Worm (Caenorhabditis elegans) whole organism, mixed stage, embryonic: ENCODE measurements around the gene fbxa-50.

ENCODE experiments used
- ces-1 ChIP-seq: fragments of 150-350 bp; optimal IDR thresholded peaks from 2 replicates; lab custom pipeline; 2014; ENCODE audit warnings: missing biosample characterization, missing genetic modification reagents, missing genetic modification characterization
- drap-1 ChIP-seq: fragments of 200-800 bp; sonication (Bioruptor generic); optimal IDR thresholded peaks from 3 replicates; lab custom pipeline; 2018; ENCODE audit warnings: mild to moderate bottlenecking, missing genetic modification characterization, missing compliant biosample characterization
- elt-3 ChIP-seq: fragments of 150-350 bp; optimal IDR thresholded peaks from 2 replicates; lab custom pipeline; 2014; ENCODE audit warnings: missing biosample characterization, missing genetic modification characterization
- lin-13 ChIP-seq: fragments of 150-350 bp; optimal IDR thresholded peaks from 2 replicates; lab custom pipeline; 2014; ENCODE audit warnings: missing biosample characterization, missing genetic modification characterization
- lin-32 ChIP-seq: fragments of 200-800 bp; sonication (Bioruptor generic); optimal IDR thresholded peaks from 2 replicates; lab custom pipeline; 2018; ENCODE audit warnings: mild to moderate bottlenecking, missing genetic modification characterization, missing compliant biosample characterization
- mab-5 ChIP-seq: fragments of 150-350 bp; optimal IDR thresholded peaks from 2 replicates; lab custom pipeline; 2014; ENCODE audit warnings: missing biosample characterization, missing genetic modification characterization
- nhr-12 ChIP-seq: fragments of 150-350 bp; optimal IDR thresholded peaks from 2 replicates; lab custom pipeline; 2014; ENCODE audit warnings: missing biosample characterization, missing genetic modification characterization
- nhr-76 ChIP-seq: sonication (generic microtip); optimal IDR thresholded peaks from 2 replicates; lab custom pipeline; 2017; ENCODE audit warnings: missing biosample characterization, missing genetic modification characterization
- snpc-4 ChIP-seq: fragments of 150-350 bp; optimal IDR thresholded peaks from 2 replicates; lab custom pipeline; 2014; ENCODE audit warnings: missing biosample characterization, missing genetic modification characterization
- unc-39 ChIP-seq: fragments of 150-350 bp; optimal IDR thresholded peaks from 2 replicates; lab custom pipeline; 2014; ENCODE audit warnings: missing biosample characterization, missing genetic modification characterization
- unc-62 ChIP-seq: fragments of 150-350 bp; optimal IDR thresholded peaks from 2 replicates; lab custom pipeline; 2014; ENCODE audit warnings: missing biosample characterization, missing genetic modification reagents, missing genetic modification characterization

- no peak for TF ChIP-seq nhr-12 (tag; lab: Kevin White, UChicago)
- no peak for TF ChIP-seq elt-3
- TF ChIP-seq unc-62 (GFP tag; lab: Kevin White, UChicago) = no peak
- no peak for TF ChIP-seq mab-5
- TF ChIP-seq snpc-4 (tag; lab: Kevin White, UChicago) = no peak
- no peak for TF ChIP-seq drap-1
- no peak for TF ChIP-seq unc-39
- no peak for TF ChIP-seq nhr-76
- TF ChIP-seq lin-32 = no peak
- TF ChIP-seq ces-1 (GFP tag; lab: Kevin White, UChicago) = no peak
- no peak for TF ChIP-seq lin-13
These were observed 20.6 kb upstream of the fbxa-50 start, which contains the start of gene Y82E9BL.12 for ce11 chrIII:1308887-1309286.
